Worm (Caenorhabditis elegans) whole organism, L1 larva: ENCODE data around the gene pros-1.

Experiments
- C16A3.4 ChIP-seq: fragments of 150-350 bp; optimal IDR thresholded peaks from 2 replicates; lab custom pipeline; 2014; ENCODE audit warnings: missing biosample characterization, missing genetic modification characterization
- C34B4.2 ChIP-seq: sonication (generic microtip); optimal IDR thresholded peaks from 2 replicates; lab custom pipeline; 2017; ENCODE audit warnings: mild to moderate bottlenecking, missing genetic modification characterization, missing compliant biosample characterization
- F16B12.6 ChIP-seq: fragments of 150-350 bp; optimal IDR thresholded peaks from 2 replicates; lab custom pipeline; 2014; ENCODE audit warnings: missing biosample characterization, missing genetic modification characterization
- Y116A8C.19 ChIP-seq: sonication (generic microtip); optimal IDR thresholded peaks from 2 replicates; lab custom pipeline; 2016; ENCODE audit warnings: missing compliant biosample characterization, missing genetic modification characterization, borderline replicate concordance
- aha-1 ChIP-seq: fragments of 150-350 bp; optimal IDR thresholded peaks from 2 replicates; lab custom pipeline; 2014; ENCODE audit warnings: missing biosample characterization, missing genetic modification characterization
- aly-2 ChIP-seq: fragments of 150-350 bp; optimal IDR thresholded peaks from 2 replicates; lab custom pipeline; 2014; ENCODE audit warnings: missing biosample characterization, missing genetic modification characterization
- ama-1 ChIP-seq: fragments of 150-350 bp; optimal IDR thresholded peaks from 2 replicates; lab custom pipeline; 2014
- blmp-1 ChIP-seq: fragments of 150-350 bp; optimal IDR thresholded peaks from 2 replicates; lab custom pipeline; 2014; ENCODE audit warnings: missing biosample characterization, missing genetic modification characterization
- ceh-63 ChIP-seq: fragments of 200-800 bp; sonication (Bioruptor generic); optimal IDR thresholded peaks from 2 replicates; lab custom pipeline; 2018; ENCODE audit warnings: mild to moderate bottlenecking, missing genetic modification characterization, missing compliant biosample characterization
- ceh-8 ChIP-seq: fragments of 200-800 bp; sonication (Bioruptor generic); optimal IDR thresholded peaks from 2 replicates; lab custom pipeline; 2018; ENCODE audit warnings: mild to moderate bottlenecking, missing genetic modification characterization, moderate library complexity, missing compliant biosample characterization
- ceh-82 ChIP-seq, 3 experiments: fragments of 150-350 bp in 1 of 3; sonication (generic microtip) in 2 of 3; optimal IDR thresholded peaks; 2 replicates each; lab custom pipeline; 2014 to 2017; ENCODE audit warnings: missing biosample characterization in 3 of 3, missing genetic modification characterization in 3 of 3
- ceh-88 ChIP-seq: fragments of 200-800 bp; sonication (Bioruptor generic); IDR thresholded peaks from 2 replicates; pipeline ENCODE4 v1.3.6; 2022; ENCODE audit warnings: missing genetic modification characterization, missing compliant biosample characterization
- ceh-90 ChIP-seq: sonication (generic microtip); optimal IDR thresholded peaks from 2 replicates; lab custom pipeline; 2016; ENCODE audit warnings: missing genetic modification characterization, missing compliant biosample characterization
- dsc-1 ChIP-seq: sonication (generic microtip); optimal IDR thresholded peaks from 2 replicates; lab custom pipeline; 2016; ENCODE audit warnings: mild to moderate bottlenecking, missing genetic modification characterization, missing compliant biosample characterization
- egl-13 ChIP-seq: sonication (generic microtip); optimal IDR thresholded peaks from 2 replicates; lab custom pipeline; 2016; ENCODE audit warnings: missing genotype, missing genetic modification reagents, missing genetic modification characterization, missing compliant biosample characterization
- egl-27 ChIP-seq, 2 experiments: fragments of 150-350 bp in 1 of 2; sonication (generic microtip); optimal IDR thresholded peaks; 3 replicates each; lab custom pipeline; 2017 to 2018; ENCODE audit warnings: missing biosample characterization in 2 of 2, missing genetic modification characterization in 2 of 2, missing genetic modification reagents in 2 of 2
- elt-2 ChIP-seq: sonication (generic microtip); optimal IDR thresholded peaks from 2 replicates; lab custom pipeline; 2016; ENCODE audit warnings: missing genetic modification characterization, mild to moderate bottlenecking, inconsistent platforms, missing compliant biosample characterization, missing genetic modification reagents
- fkh-10 ChIP-seq: sonication (generic microtip); optimal IDR thresholded peaks from 2 replicates; lab custom pipeline; 2017; ENCODE audit warnings: missing biosample characterization, missing genetic modification reagents, missing genetic modification characterization
- fkh-4 ChIP-seq: sonication (generic microtip); optimal IDR thresholded peaks from 2 replicates; lab custom pipeline; 2016; ENCODE audit warnings: missing compliant biosample characterization, missing genetic modification characterization, borderline replicate concordance
- fkh-8 ChIP-seq: sonication (generic microtip); optimal IDR thresholded peaks from 2 replicates; lab custom pipeline; 2016; ENCODE audit warnings: mild to moderate bottlenecking, missing genetic modification characterization, missing compliant biosample characterization
- fos-1 ChIP-seq: fragments of 150-350 bp; optimal IDR thresholded peaks from 2 replicates; lab custom pipeline; 2014; ENCODE audit warnings: missing biosample characterization, missing genetic modification characterization
- hlh-17 ChIP-seq: fragments of 200-800 bp; sonication (Bioruptor generic); optimal IDR thresholded peaks from 2 replicates; lab custom pipeline; 2018; ENCODE audit warnings: missing genetic modification characterization, mild to moderate bottlenecking, missing compliant biosample characterization, moderate library complexity, borderline replicate concordance
- hlh-4 ChIP-seq: sonication (generic microtip); optimal IDR thresholded peaks from 2 replicates; lab custom pipeline; 2016; ENCODE audit warnings: mild to moderate bottlenecking, missing genetic modification characterization, missing compliant biosample characterization
- isw-1 ChIP-seq: fragments of 200-800 bp; sonication (Bioruptor generic); IDR thresholded peaks from 2 replicates; pipeline ENCODE4 v1.3.6; 2022; ENCODE audit warnings: missing genetic modification characterization, missing compliant biosample characterization
- lin-13 ChIP-seq: fragments of 150-350 bp; optimal IDR thresholded peaks from 2 replicates; lab custom pipeline; 2014; ENCODE audit warnings: missing biosample characterization, missing genetic modification reagents, missing genetic modification characterization
- lin-14 ChIP-seq: fragments of 200-800 bp; sonication (Bioruptor generic); optimal IDR thresholded peaks from 2 replicates; lab custom pipeline; 2018; ENCODE audit warnings: mild to moderate bottlenecking, missing genetic modification characterization, moderate library complexity, missing compliant biosample characterization
- lin-39 ChIP-seq: fragments of 150-350 bp; optimal IDR thresholded peaks from 2 replicates; lab custom pipeline; 2014; ENCODE audit warnings: missing biosample characterization, missing genetic modification reagents, missing genetic modification characterization
- lir-3 ChIP-seq: sonication (generic microtip); optimal IDR thresholded peaks from 2 replicates; lab custom pipeline; 2016; ENCODE audit warnings: mild to moderate bottlenecking, missing genetic modification characterization, moderate library complexity, missing compliant biosample characterization; ENCODE audit not compliant: poor library complexity
- mab-9 ChIP-seq: fragments of 200-800 bp; sonication (Bioruptor generic); IDR thresholded peaks from 2 replicates; pipeline ENCODE4 v1.3.6; 2022; ENCODE audit warnings: missing genetic modification reagents, missing genetic modification characterization, missing compliant biosample characterization
- mdl-1 ChIP-seq, 2 experiments: fragments of 150-350 bp; optimal IDR thresholded peaks; 2 replicates each; lab custom pipeline; 2014 to 2017; ENCODE audit warnings: missing biosample characterization in 2 of 2, missing genetic modification characterization in 2 of 2, inconsistent platforms in 1 of 2
- mep-1 ChIP-seq: fragments of 150-350 bp; optimal IDR thresholded peaks from 2 replicates; lab custom pipeline; 2014; ENCODE audit warnings: missing biosample characterization, missing genetic modification characterization
- nhr-11 ChIP-seq: fragments of 150-350 bp; optimal IDR thresholded peaks from 2 replicates; lab custom pipeline; 2014; ENCODE audit warnings: missing biosample characterization, missing genetic modification characterization
- nhr-19 ChIP-seq: fragments of 200-800 bp; sonication (Bioruptor generic); conservative IDR thresholded peaks from 2 replicates; pipeline ENCODE4 v1.3.6; 2022; ENCODE audit warnings: missing genetic modification characterization, missing compliant biosample characterization
- nhr-47 ChIP-seq: sonication (generic microtip); optimal IDR thresholded peaks from 2 replicates; lab custom pipeline; 2016; ENCODE audit warnings: mild to moderate bottlenecking, missing genetic modification characterization, moderate library complexity, missing compliant biosample characterization
- nhr-85 ChIP-seq: sonication (generic microtip); peaks from one replicate; lab custom pipeline; 2016; ENCODE audit warnings: missing genetic modification characterization, inconsistent platforms, missing compliant biosample characterization
- pax-3 ChIP-seq: fragments of 200-800 bp; sonication (Bioruptor generic); optimal IDR thresholded peaks from 2 replicates; lab custom pipeline; 2018; ENCODE audit warnings: mild to moderate bottlenecking, missing genetic modification characterization, moderate library complexity, missing compliant biosample characterization
- pqm-1 ChIP-seq: sonication (generic microtip); optimal IDR thresholded peaks from 3 replicates; lab custom pipeline; 2017; ENCODE audit warnings: missing biosample characterization, missing genetic modification characterization
- snpc-4 ChIP-seq: fragments of 150-350 bp; optimal IDR thresholded peaks from 2 replicates; lab custom pipeline; 2014; ENCODE audit warnings: missing biosample characterization, missing genetic modification characterization
- snu-23 ChIP-seq: sonication (generic microtip); optimal IDR thresholded peaks from 2 replicates; lab custom pipeline; 2016; ENCODE audit warnings: missing genetic modification characterization, missing compliant biosample characterization
- sup-37 ChIP-seq: fragments of 200-800 bp; sonication (Bioruptor generic); optimal IDR thresholded peaks from 2 replicates; lab custom pipeline; 2018; ENCODE audit warnings: mild to moderate bottlenecking, missing genetic modification characterization, missing compliant biosample characterization
- swsn-7 ChIP-seq: sonication (generic microtip); optimal IDR thresholded peaks from 2 replicates; lab custom pipeline; 2016; ENCODE audit warnings: missing genetic modification characterization, missing compliant biosample characterization
- tbx-2 ChIP-seq: sonication (generic microtip); optimal IDR thresholded peaks from 2 replicates; lab custom pipeline; 2016; ENCODE audit warnings: missing genetic modification characterization, missing compliant biosample characterization
- unc-130 ChIP-seq: fragments of 150-350 bp; optimal IDR thresholded peaks from 2 replicates; lab custom pipeline; 2017; ENCODE audit warnings: missing biosample characterization, missing genetic modification characterization, inconsistent platforms
- unc-30 ChIP-seq: sonication (generic microtip); optimal IDR thresholded peaks from 2 replicates; lab custom pipeline; 2017; ENCODE audit warnings: missing biosample characterization, missing genetic modification characterization
- unc-62 ChIP-seq: fragments of 150-350 bp; optimal IDR thresholded peaks from 2 replicates; lab custom pipeline; 2014; ENCODE audit warnings: missing biosample characterization, missing genetic modification reagents, missing genetic modification characterization
- vab-15 ChIP-seq: sonication (generic microtip); optimal IDR thresholded peaks from 2 replicates; lab custom pipeline; 2017; ENCODE audit warnings: missing genotype, mild to moderate bottlenecking, missing genetic modification characterization, missing compliant biosample characterization
- xbp-1 ChIP-seq: sonication (generic microtip); optimal IDR thresholded peaks from 2 replicates; lab custom pipeline; 2016; ENCODE audit warnings: missing genetic modification characterization, missing compliant biosample characterization
- zag-1 ChIP-seq: fragments of 150-350 bp; optimal IDR thresholded peaks from 2 replicates; lab custom pipeline; 2014; ENCODE audit warnings: missing biosample characterization, missing genetic modification characterization
- zip-4 ChIP-seq: fragments of 200-800 bp; sonication (Bioruptor generic); optimal IDR thresholded peaks from 2 replicates; lab custom pipeline; 2018; ENCODE audit warnings: mild to moderate bottlenecking, missing genetic modification characterization, moderate library complexity, missing compliant biosample characterization
- ztf-4 ChIP-seq: fragments of 150-350 bp; optimal IDR thresholded peaks from 2 replicates; lab custom pipeline; 2014; ENCODE audit warnings: missing biosample characterization, missing genetic modification characterization

pros-1 gene

DNA sequence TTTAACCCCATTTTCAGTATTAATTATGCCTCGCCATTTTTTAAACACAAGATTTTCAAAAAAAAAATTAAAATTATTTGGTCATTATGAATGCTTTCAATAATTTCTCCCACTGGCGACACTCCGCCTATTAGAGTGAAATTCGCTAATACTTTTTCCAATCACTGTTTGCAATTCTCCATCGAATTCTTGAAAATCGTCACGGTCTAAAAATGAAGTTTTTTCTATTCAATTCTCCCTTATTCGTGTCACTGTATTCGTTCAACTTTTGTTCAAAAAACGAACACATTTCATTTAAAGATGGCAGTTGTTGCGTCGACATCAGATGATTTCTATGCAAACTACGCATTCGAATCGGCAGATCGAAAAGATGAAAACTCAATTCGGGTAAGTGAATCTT is 41.4 kb downstream of the pros-1 start, which contains the start of gene C14B9.3:
TSS of gene C14B9.3 (plus strand) at position 301 of the 400 bp plus-strand sequence.
- TF ChIP-seq egl-13 (tag; lab: Kevin White, UChicago) (no peak), C16A3.4 (tag; lab: Kevin White, UChicago) (no peak), hlh-17 (no peak), aly-2 (tag; lab: Kevin White, UChicago) (no peak), nhr-85 (tag; lab: Kevin White, UChicago) (no peak), fos-1 (no peak), C34B4.2 (tag; lab: Kevin White, UChicago) (no peak), lin-13 (GFP tag; lab: Kevin White, UChicago) (no peak), unc-130 (tag; lab: Kevin White, UChicago) (no peak), mab-9 (no peak), xbp-1 (tag; lab: Kevin White, UChicago) (no peak), lir-3 (no peak), snpc-4 (tag; lab: Kevin White, UChicago) (no peak)

DNA sequence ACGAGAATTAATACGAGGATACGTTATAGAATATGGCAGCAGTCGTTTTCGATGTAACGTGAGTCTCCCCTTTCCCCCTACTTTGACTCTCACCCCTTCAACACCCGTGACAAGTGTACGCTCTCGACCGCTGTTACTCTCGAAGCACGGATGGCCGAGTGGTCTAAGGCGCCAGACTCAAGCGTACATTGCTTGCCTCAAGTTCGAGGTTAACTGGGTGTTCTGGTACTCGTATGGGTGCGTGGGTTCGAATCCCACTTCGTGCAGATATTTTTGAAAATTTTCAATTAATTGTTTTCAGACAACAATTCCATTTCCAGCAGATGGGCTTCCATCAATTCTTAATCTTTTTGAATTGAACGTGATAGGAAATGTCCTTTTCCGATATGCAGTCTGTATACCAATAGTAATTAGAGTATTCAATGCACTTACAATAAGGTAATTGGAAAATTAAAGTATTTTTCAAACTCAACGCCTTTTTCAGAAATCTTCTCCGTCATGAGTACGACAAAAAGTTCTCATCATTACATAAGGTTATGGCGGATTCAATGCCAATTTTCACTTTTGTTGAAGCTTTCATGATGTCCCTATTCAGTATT is 42.5 kb downstream of the pros-1 start:
- TF ChIP-seq ceh-88 (GFP tag; lab: Robert Waterston, UW) (peak; percentile 56), snu-23 (GFP tag; lab: Kevin White, UChicago) (peak; percentile 86), ama-1 (lab: Kevin White, UChicago) (no peak), hlh-17 (no peak), lir-3 (peak; percentile 41), fkh-8 (tag; lab: Kevin White, UChicago) (peak; percentile 80), isw-1 (GFP tag; lab: Robert Waterston, UW) (peak; percentile 29; the same call in 1 of the 2 replicates), unc-30 (tag; lab: Kevin White, UChicago) (no peak), ceh-82 (tag; optimal IDR thresholded peaks at IDR 0.05; lab: Kevin White, UChicago) (peak in 2 of 3 experiments; percentile 32 to 74), fkh-4 (tag; lab: Kevin White, UChicago) (no peak), zag-1 (tag; lab: Kevin White, UChicago) (no peak), F16B12.6 (tag; lab: Kevin White, UChicago) (peak; percentile 11), lin-39 (tag; lab: Kevin White, UChicago) (no peak), fkh-10 (peak; percentile 60), dsc-1 (tag; lab: Kevin White, UChicago) (peak; percentile 79), nhr-11 (tag; lab: Kevin White, UChicago) (no peak), lin-14 (GFP tag; lab: Kevin White, UChicago) (peak; percentile 65), nhr-85 (tag; lab: Kevin White, UChicago) (peak; percentile 78), ceh-63 (no peak), egl-27 (tag; optimal IDR thresholded peaks at IDR 0.05; lab: Kevin White, UChicago) (peak in 1 of 2 experiments; percentile 9), ceh-90 (no peak), lin-13 (GFP tag; lab: Kevin White, UChicago) (peak; percentile 1), C34B4.2 (tag; lab: Kevin White, UChicago) (no peak), ceh-8 (GFP tag; lab: Kevin White, UChicago) (peak; percentile 20), nhr-47 (tag; lab: Kevin White, UChicago) (peak; percentile 83), tbx-2 (tag; lab: Kevin White, UChicago) (peak; percentile 67), vab-15 (tag; lab: Kevin White, UChicago) (peak; percentile 55), Y116A8C.19 (tag; lab: Kevin White, UChicago) (no peak), swsn-7 (tag; lab: Kevin White, UChicago) (peak; percentile 79), aha-1 (tag; lab: Kevin White, UChicago) (no peak), mab-9 (0 out of 2 replicates have a peak, but pooled peaks have one; percentile 24), hlh-4 (no peak), zip-4 (GFP tag; lab: Kevin White, UChicago) (peak; percentile 12), unc-62 (GFP tag; lab: Kevin White, UChicago) (no peak), mep-1 (peak; percentile 75), elt-2 (tag; lab: Kevin White, UChicago) (no peak), sup-37 (GFP tag; lab: Kevin White, UChicago) (peak; percentile 31), pax-3 (tag; lab: Kevin White, UChicago) (peak; percentile 55), pqm-1 (tag; lab: Kevin White, UChicago) (no peak), mdl-1 (tag; optimal IDR thresholded peaks at IDR 0.05; lab: Kevin White, UChicago) (peak in 1 of 2 experiments; percentile 80), blmp-1 (tag; lab: Kevin White, UChicago) (peak; percentile 19), ztf-4 (no peak), nhr-19 (GFP tag; lab: Robert Waterston, UW) (peak; percentile 74)
